Worm (Caenorhabditis elegans) whole organism, L4 larva: ENCODE data around the gene chil-1.

Experiments used
- F10B5.3 ChIP-seq: sonication (generic microtip); optimal IDR thresholded peaks from 2 replicates; lab custom pipeline; 2016; ENCODE audit warnings: mild to moderate bottlenecking, missing genetic modification characterization, missing compliant biosample characterization
- R02D3.7 ChIP-seq: fragments of 150-350 bp; sonication (generic microtip); optimal IDR thresholded peaks from 3 replicates; lab custom pipeline; 2014; ENCODE audit warnings: missing biosample characterization, missing genetic modification characterization
- T20F7.1 ChIP-seq: fragments of 200-800 bp; sonication (Bioruptor generic); optimal IDR thresholded peaks from 2 replicates; lab custom pipeline; 2018; ENCODE audit warnings: mild to moderate bottlenecking, missing genetic modification characterization, missing compliant biosample characterization
- Y105C5A.15 ChIP-seq: fragments of 200-800 bp; sonication (Bioruptor generic); IDR thresholded peaks from 2 replicates; pipeline ENCODE4 v1.3.6; 2022; ENCODE audit warnings: missing genetic modification characterization, missing compliant biosample characterization
- Y48G9A.11 ChIP-seq: fragments of 200-800 bp; sonication (Bioruptor generic); IDR thresholded peaks from 2 replicates; pipeline ENCODE4 v1.3.6; 2022; ENCODE audit warnings: missing genetic modification reagents, missing genetic modification characterization, missing compliant biosample characterization
- ZK546.5 ChIP-seq, 2 experiments: sonication (generic microtip); optimal IDR thresholded peaks; 2 replicates each; lab custom pipeline; 2017; ENCODE audit warnings: missing biosample characterization in 2 of 2, missing genetic modification characterization in 2 of 2
- aly-2 ChIP-seq: sonication (generic microtip); optimal IDR thresholded peaks from 2 replicates; lab custom pipeline; 2018; ENCODE audit warnings: missing biosample characterization, missing genetic modification characterization
- ama-1 ChIP-seq: fragments of 150-350 bp; optimal IDR thresholded peaks from 2 replicates; lab custom pipeline; 2014; ENCODE audit warnings: inconsistent platforms, mixed read lengths
- attf-4 ChIP-seq: sonication (generic microtip); optimal IDR thresholded peaks from 3 replicates; lab custom pipeline; 2017; ENCODE audit warnings: missing biosample characterization, missing genetic modification characterization
- ceh-20 ChIP-seq: fragments of 200-800 bp; sonication (Bioruptor generic); IDR thresholded peaks from 2 replicates; pipeline ENCODE4 v1.3.6; 2022; ENCODE audit warnings: missing genetic modification reagents, missing genetic modification characterization, missing compliant biosample characterization
- ceh-28 ChIP-seq: fragments of 150-350 bp; optimal IDR thresholded peaks from 2 replicates; lab custom pipeline; 2014; ENCODE audit warnings: missing biosample characterization, missing genetic modification reagents, missing genetic modification characterization
- ceh-62 ChIP-seq: sonication (generic microtip); optimal IDR thresholded peaks from 2 replicates; lab custom pipeline; 2017; ENCODE audit warnings: missing biosample characterization, missing genetic modification characterization
- ceh-82 ChIP-seq: sonication (generic microtip); optimal IDR thresholded peaks from 2 replicates; lab custom pipeline; 2017; ENCODE audit warnings: missing biosample characterization, missing genetic modification characterization
- ces-1 ChIP-seq: fragments of 150-350 bp; sonication (generic microtip); optimal IDR thresholded peaks from 4 replicates; lab custom pipeline; 2014; ENCODE audit warnings: missing biosample characterization, missing genetic modification reagents, missing genetic modification characterization
- ctbp-1 ChIP-seq: fragments of 200-800 bp; sonication (Bioruptor generic); IDR thresholded peaks from 2 replicates; pipeline ENCODE4 v1.3.6; 2022; ENCODE audit warnings: missing genetic modification reagents, missing genetic modification characterization, missing compliant biosample characterization
- daf-12 ChIP-seq: fragments of 150-350 bp; optimal IDR thresholded peaks from 2 replicates; lab custom pipeline; 2014; ENCODE audit warnings: missing biosample characterization, missing genetic modification reagents, missing genetic modification characterization
- daf-16 ChIP-seq, 3 experiments: sonication (generic microtip); optimal IDR thresholded peaks; 2 replicates each; lab custom pipeline; 2016 to 2017; ENCODE audit warnings: missing genetic modification characterization in 3 of 3, missing genetic modification reagents in 3 of 3, mild to moderate bottlenecking in 2 of 3, missing compliant biosample characterization in 2 of 3, missing biosample characterization in 1 of 3, moderate library complexity in 1 of 3
- daf-19 ChIP-seq: fragments of 200-800 bp; sonication (Bioruptor generic); conservative IDR thresholded peaks from 2 replicates; pipeline ENCODE4 v1.3.6; 2022; ENCODE audit warnings: missing genetic modification characterization, missing compliant biosample characterization
- dpl-1 ChIP-seq: fragments of 150-350 bp; optimal IDR thresholded peaks from 2 replicates; lab custom pipeline; 2014; ENCODE audit warnings: missing biosample characterization, missing genetic modification reagents, missing genetic modification characterization
- duxl-1 ChIP-seq: sonication (generic microtip); optimal IDR thresholded peaks from 2 replicates; lab custom pipeline; 2016; ENCODE audit warnings: mild to moderate bottlenecking, missing genetic modification characterization, moderate library complexity, missing compliant biosample characterization; ENCODE audit not compliant: poor library complexity
- egl-43 ChIP-seq: fragments of 200-800 bp; sonication (Bioruptor generic); IDR thresholded peaks from 2 replicates; pipeline ENCODE4 v1.3.6; 2022; ENCODE audit warnings: missing genetic modification reagents, missing genetic modification characterization, missing compliant biosample characterization
- fos-1 ChIP-seq: fragments of 150-350 bp; optimal IDR thresholded peaks from 2 replicates; lab custom pipeline; 2014; ENCODE audit warnings: missing biosample characterization, missing genetic modification characterization
- gei-8 ChIP-seq: fragments of 200-800 bp; sonication (Bioruptor generic); optimal IDR thresholded peaks from 2 replicates; lab custom pipeline; 2018; ENCODE audit warnings: mild to moderate bottlenecking, missing genetic modification characterization, missing compliant biosample characterization
- hlh-11 ChIP-seq: fragments of 200-800 bp; sonication (Bioruptor generic); optimal IDR thresholded peaks from 2 replicates; lab custom pipeline; 2018; ENCODE audit warnings: mild to moderate bottlenecking, missing genetic modification characterization, missing compliant biosample characterization
- lim-7 ChIP-seq: fragments of 200-800 bp; sonication (Bioruptor generic); IDR thresholded peaks from 2 replicates; pipeline ENCODE4 v1.3.6; 2022; ENCODE audit warnings: missing genetic modification characterization, missing compliant biosample characterization
- lin-13 ChIP-seq: fragments of 150-350 bp; optimal IDR thresholded peaks from 2 replicates; lab custom pipeline; 2014; ENCODE audit warnings: missing biosample characterization, missing genetic modification reagents, missing genetic modification characterization
- lin-15B ChIP-seq: fragments of 150-350 bp; sonication (generic microtip); optimal IDR thresholded peaks from 3 replicates; lab custom pipeline; 2014; ENCODE audit warnings: missing biosample characterization, missing genetic modification characterization
- lin-38 ChIP-seq: fragments of 200-800 bp; sonication (Bioruptor generic); IDR thresholded peaks from 2 replicates; pipeline ENCODE4 v1.3.6; 2022; ENCODE audit warnings: missing genetic modification reagents, missing genetic modification characterization, missing compliant biosample characterization
- lin-39 ChIP-seq: fragments of 150-350 bp; optimal IDR thresholded peaks from 2 replicates; lab custom pipeline; 2014; ENCODE audit warnings: missing biosample characterization, missing genetic modification reagents, missing genetic modification characterization
- madf-5 ChIP-seq, 2 experiments: fragments of 200-800 bp; sonication (Bioruptor generic); IDR thresholded peaks; 2 replicates each; pipeline ENCODE4 v1.3.6; 2022; ENCODE audit warnings: missing compliant biosample characterization in 2 of 2, missing genetic modification characterization in 2 of 2
- mes-2 ChIP-seq: sonication (generic microtip); optimal IDR thresholded peaks from 2 replicates; lab custom pipeline; 2016; ENCODE audit warnings: missing genotype, mild to moderate bottlenecking, missing genetic modification characterization, missing compliant biosample characterization; ENCODE audit not compliant: poor library complexity, severe bottlenecking
- mxl-2 ChIP-seq: fragments of 200-800 bp; sonication (Bioruptor generic); conservative IDR thresholded peaks from 2 replicates; pipeline ENCODE4 v1.3.6; 2022; ENCODE audit warnings: missing genetic modification reagents, missing genetic modification characterization, missing compliant biosample characterization
- nhr-10 ChIP-seq: fragments of 150-350 bp; optimal IDR thresholded peaks from 2 replicates; lab custom pipeline; 2014; ENCODE audit warnings: missing biosample characterization, missing genetic modification characterization
- nhr-111 ChIP-seq: fragments of 200-800 bp; sonication (Bioruptor generic); optimal IDR thresholded peaks from 2 replicates; lab custom pipeline; 2018; ENCODE audit warnings: mild to moderate bottlenecking, missing genetic modification characterization, missing compliant biosample characterization
- nhr-237 ChIP-seq: sonication (generic microtip); optimal IDR thresholded peaks from 2 replicates; lab custom pipeline; 2017; ENCODE audit warnings: missing biosample characterization, missing genetic modification characterization
- nhr-41 ChIP-seq: fragments of 200-800 bp; sonication (Bioruptor generic); IDR thresholded peaks from 2 replicates; pipeline ENCODE4 v1.3.6; 2022; ENCODE audit warnings: missing genetic modification reagents, missing genetic modification characterization, missing compliant biosample characterization
- nhr-42 ChIP-seq: fragments of 200-800 bp; sonication (Bioruptor generic); IDR thresholded peaks from 2 replicates; pipeline ENCODE4 v1.3.6; 2022; ENCODE audit warnings: missing genetic modification characterization, missing compliant biosample characterization
- nhr-77 ChIP-seq: fragments of 150-350 bp; optimal IDR thresholded peaks from 2 replicates; lab custom pipeline; 2014; ENCODE audit warnings: missing biosample characterization, missing genetic modification characterization
- pha-4 ChIP-seq, 2 experiments: fragments of 150-350 bp in 1 of 2; fragments of 200-800 bp in 1 of 2; sonication (Bioruptor generic) in 1 of 2; IDR thresholded peaks in 1 of 2; optimal IDR thresholded peaks in 1 of 2; 2 replicates each; pipeline versions ENCODE4 v1.3.6 to Lab custom; 2014 to 2022; ENCODE audit warnings: missing genetic modification characterization in 2 of 2, missing genetic modification reagents in 2 of 2, missing biosample characterization in 1 of 2, missing compliant biosample characterization in 1 of 2
- pqm-1 ChIP-seq: sonication (generic microtip); optimal IDR thresholded peaks from 2 replicates; lab custom pipeline; 2017; ENCODE audit warnings: missing biosample characterization, missing genetic modification characterization
- rbr-2 ChIP-seq: sonication (generic microtip); optimal IDR thresholded peaks from 2 replicates; lab custom pipeline; 2016; ENCODE audit warnings: missing genotype, missing genetic modification characterization, missing compliant biosample characterization
- saeg-2 ChIP-seq: fragments of 200-800 bp; sonication (Bioruptor generic); IDR thresholded peaks from 2 replicates; pipeline ENCODE4 v1.3.6; 2022; ENCODE audit warnings: missing genetic modification reagents, missing genetic modification characterization, missing compliant biosample characterization
- spr-1 ChIP-seq: sonication (generic microtip); optimal IDR thresholded peaks from 2 replicates; lab custom pipeline; 2016; ENCODE audit warnings: mild to moderate bottlenecking, missing genetic modification characterization, missing compliant biosample characterization
- spr-3 ChIP-seq: fragments of 200-800 bp; sonication (Bioruptor generic); optimal IDR thresholded peaks from 2 replicates; lab custom pipeline; 2018; ENCODE audit warnings: mild to moderate bottlenecking, missing genetic modification characterization, missing compliant biosample characterization
- unc-130 ChIP-seq: sonication (generic microtip); optimal IDR thresholded peaks from 2 replicates; lab custom pipeline; 2016; ENCODE audit warnings: missing genetic modification reagents, missing genetic modification characterization, missing compliant biosample characterization
- unc-39 ChIP-seq: sonication (generic microtip); optimal IDR thresholded peaks from 2 replicates; lab custom pipeline; 2017; ENCODE audit warnings: missing biosample characterization, missing genetic modification characterization
- unc-62 ChIP-seq, 3 experiments: fragments of 150-350 bp in 1 of 3; sonication (generic microtip); optimal IDR thresholded peaks in 2 of 3; peaks in 1 of 3; 1 replicate in 1 of 3; 2 replicates in 2 of 3; lab custom pipeline; 2014 to 2017; ENCODE audit warnings: missing biosample characterization in 3 of 3, missing genetic modification characterization in 3 of 3, missing genetic modification reagents in 3 of 3, missing genotype in 1 of 3
- vab-7 ChIP-seq: fragments of 200-800 bp; sonication (Bioruptor generic); IDR thresholded peaks from 2 replicates; pipeline ENCODE4 v1.3.6; 2022; ENCODE audit warnings: missing genetic modification reagents, missing genetic modification characterization, missing compliant biosample characterization
- zfp-2 ChIP-seq: sonication (generic microtip); optimal IDR thresholded peaks from 2 replicates; lab custom pipeline; 2016; ENCODE audit warnings: mild to moderate bottlenecking, missing genetic modification characterization, missing compliant biosample characterization
- zip-11 ChIP-seq: fragments of 200-800 bp; sonication (Bioruptor generic); IDR thresholded peaks from 2 replicates; pipeline ENCODE4 v1.3.6; 2022; ENCODE audit warnings: missing genetic modification characterization, missing compliant biosample characterization

chil-1 gene

DNA sequence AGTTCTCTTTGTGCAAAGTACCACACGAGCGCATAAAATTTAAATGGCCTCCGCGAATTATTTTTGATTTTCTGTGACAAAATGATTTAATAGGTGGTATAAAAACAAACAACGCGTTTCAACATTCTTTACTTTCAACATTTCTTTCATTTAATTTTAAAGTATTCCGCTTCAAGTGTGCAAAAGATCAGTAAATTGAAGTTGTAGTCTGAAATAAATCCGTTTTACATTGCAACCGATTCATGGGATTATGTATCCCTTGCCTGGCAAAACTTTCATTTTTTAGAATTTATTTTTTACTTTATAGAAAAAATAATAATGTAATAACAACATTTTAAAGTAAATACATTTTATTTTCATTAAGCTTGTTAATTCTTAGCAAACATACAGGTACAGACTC is 28.2 kb upstream of the chil-1 start, which contains the start of gene F26C11.1:
Gene F26C11.1 (plus strand): TSS at position 301 of the 400 bp plus-strand sequence.
- TF ChIP-seq ama-1 (lab: Kevin White, UChicago): no peak
- TF ChIP-seq nhr-41: no peak
- TF ChIP-seq lin-39 (tag; lab: Kevin White, UChicago): no peak
- TF ChIP-seq attf-4 (tag; lab: Kevin White, UChicago): no peak
- TF ChIP-seq T20F7.1 (GFP tag; lab: Kevin White, UChicago): no peak
- no peak for TF ChIP-seq madf-5 (GFP tag; IDR thresholded peaks at IDR 0.05; lab: Robert Waterston, UW)
- TF ChIP-seq aly-2: no peak
- no peak for TF ChIP-seq mxl-2 (GFP tag; lab: Robert Waterston, UW)
- no peak for TF ChIP-seq hlh-11 (tag; lab: Kevin White, UChicago)
- TF ChIP-seq ceh-82 (tag; lab: Kevin White, UChicago): no peak
- no peak for TF ChIP-seq ceh-62

DNA sequence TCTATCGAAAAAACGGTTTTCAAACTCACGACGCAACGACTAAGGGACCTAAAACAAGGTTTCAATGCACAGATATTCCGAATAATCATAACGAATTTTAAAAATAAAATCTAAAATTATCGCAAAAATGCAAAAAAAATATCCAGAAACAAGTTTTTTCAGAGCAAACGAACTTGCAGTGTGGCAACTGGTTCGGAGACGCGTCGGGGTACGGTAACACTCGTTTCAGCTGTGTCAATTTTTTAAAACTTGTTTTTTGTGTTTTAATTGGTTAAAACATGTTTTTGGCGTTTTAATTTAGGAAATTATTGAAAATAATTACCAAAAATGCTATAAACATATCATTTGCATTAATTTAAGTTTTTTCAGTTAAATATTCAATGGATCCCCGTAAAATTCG is 26.1 kb upstream of the chil-1 start, which contains the start of gene C08H9.16:
Gene C08H9.16 (plus strand): TSS at position 370 of the 400 bp plus-strand sequence.
- TF ChIP-seq rbr-2 (tag; lab: Kevin White, UChicago) (peak; percentile 20), vab-7 (GFP tag; lab: Robert Waterston, UW) (no peak), lim-7 (GFP tag; lab: Robert Waterston, UW) (no peak), ceh-20 (GFP tag; lab: Robert Waterston, UW) (no peak), Y105C5A.15 (GFP tag; lab: Robert Waterston, UW) (no peak), mes-2 (tag; lab: Kevin White, UChicago) (peak; percentile 68), Y48G9A.11 (no peak), duxl-1 (tag; lab: Kevin White, UChicago) (no peak), nhr-10 (tag; lab: Kevin White, UChicago) (no peak), ama-1 (lab: Kevin White, UChicago) (no peak), gei-8 (no peak), T20F7.1 (GFP tag; lab: Kevin White, UChicago) (no peak), nhr-77 (tag; lab: Kevin White, UChicago) (peak; percentile 43), saeg-2 (GFP tag; lab: Robert Waterston, UW) (no peak), lin-13 (GFP tag; lab: Kevin White, UChicago) (peak; percentile 24), lin-15B (no peak), nhr-111 (no peak), pqm-1 (tag; lab: Kevin White, UChicago) (no peak), daf-19 (GFP tag; lab: Robert Waterston, UW) (no peak), spr-3 (GFP tag; lab: Kevin White, UChicago) (no peak), nhr-42 (GFP tag; lab: Robert Waterston, UW) (no peak), nhr-237 (tag; lab: Kevin White, UChicago) (no peak), unc-130 (GFP tag; lab: Kevin White, UChicago) (peak; percentile 24), ZK546.5 (tag; optimal IDR thresholded peaks at IDR 0.05; lab: Kevin White, UChicago) (no peak), F10B5.3 (tag; lab: Kevin White, UChicago) (no peak), spr-1 (tag; lab: Kevin White, UChicago) (no peak), unc-39 (tag; lab: Kevin White, UChicago) (no peak), zfp-2 (tag; lab: Kevin White, UChicago) (no peak), daf-16 (GFP tag; optimal IDR thresholded peaks at IDR 0.05; lab: Kevin White, UChicago) (no peak), daf-16 (tag; optimal IDR thresholded peaks at IDR 0.05; lab: Kevin White, UChicago) (peak; percentile 46), daf-12 (tag; lab: Kevin White, UChicago) (no peak), fos-1 (tag; lab: Kevin White, UChicago) (no peak), lin-38 (GFP tag; lab: Robert Waterston, UW) (no peak), dpl-1 (GFP tag; lab: Kevin White, UChicago) (peak; percentile 65), ceh-28 (tag; lab: Kevin White, UChicago) (no peak), pha-4 (GFP tag; IDR thresholded peaks at IDR 0.05; lab: Robert Waterston, UW) (no peak), pha-4 (tag; optimal IDR thresholded peaks at IDR 0.05; lab: Kevin White, UChicago) (peak; percentile 59), ces-1 (GFP tag; lab: Kevin White, UChicago) (no peak), ctbp-1 (GFP tag; lab: Robert Waterston, UW) (no peak), R02D3.7 (no peak), egl-43 (GFP tag; lab: Robert Waterston, UW) (no peak), unc-62 (GFP tag; optimal IDR thresholded peaks at IDR 0.05 in 1 of 2; lab: Kevin White, UChicago) (no peak), unc-62 (tag; optimal IDR thresholded peaks at IDR 0.05; lab: Kevin White, UChicago) (no peak), zip-11 (no peak)
